Fruit fly (Drosophila melanogaster): Measurements from ENCODE around the gene CG42590.

Gene CG42590

dm6 chr3L:8063214-8064156 is 5.6 kb downstream of the CG42590 start, which contains the start of gene Sarm (continued):
- TF ChIP-seq CG2199 (GFP tag; IDR thresholded peaks at IDR 0.05) = 0 out of 3 replicates have a peak, but pooled peaks have one; percentile 48
- TF ChIP-seq CoRest (tag; optimal IDR thresholded peaks at IDR 0.05) = peak; percentile 75
- peak; percentile 85 for TF ChIP-seq nmo (GFP tag; optimal IDR thresholded peaks at IDR 0.05)
- no peak for TF ChIP-seq fd102C (GFP tag; optimal IDR thresholded peaks at IDR 0.05)
- peak; percentile 25 for TF ChIP-seq scrt (GFP tag; optimal IDR thresholded peaks at IDR 0.05)
- TF ChIP-seq grau (tag; optimal IDR thresholded peaks at IDR 0.05) = peak; percentile 58
- TF ChIP-seq NC2α (GFP tag; optimal IDR thresholded peaks at IDR 0.05) = no peak
- no peak for TF ChIP-seq CG17912 (GFP tag; optimal IDR thresholded peaks at IDR 0.05)
- no peak for TF ChIP-seq CG4730 (GFP tag; IDR thresholded peaks at IDR 0.05)
- peak; percentile 19; the same call in 1 of the 2 replicates for TF ChIP-seq amos (GFP tag; IDR thresholded peaks at IDR 0.05; ENCODE audit: partially characterized antibody)
- peak; percentile 30 for TF ChIP-seq Ssrp (tag; optimal IDR thresholded peaks at IDR 0.05)
- TF ChIP-seq Ravus (GFP tag; IDR thresholded peaks at IDR 0.05) = no peak
- TF ChIP-seq pros (GFP tag; optimal IDR thresholded peaks at IDR 0.05) = no peak
- peak; percentile 55 for TF ChIP-seq bcd (GFP tag; optimal IDR thresholded peaks at IDR 0.05)
- TF ChIP-seq CG1832 (GFP tag; optimal IDR thresholded peaks at IDR 0.05) = no peak
- no peak for TF ChIP-seq sc (optimal IDR thresholded peaks at IDR 0.05)
- peak; percentile 27 for TF ChIP-seq sc (GFP tag; optimal IDR thresholded peaks at IDR 0.05)
- TF ChIP-seq Bgb (GFP tag; IDR thresholded peaks at IDR 0.05; ENCODE audit: partially characterized antibody) = peak; percentile 33; the same call in 1 of the 2 replicates
- peak; percentile 93 for TF ChIP-seq Sry-β (GFP tag; optimal IDR thresholded peaks at IDR 0.05)
- TF ChIP-seq Dek (tag; optimal IDR thresholded peaks at IDR 0.05) = peak; percentile 56
- TF ChIP-seq CG4328 (GFP tag; optimal IDR thresholded peaks at IDR 0.05) = peak; percentile 37
- TF ChIP-seq nau (GFP tag; optimal IDR thresholded peaks at IDR 0.05) = peak; percentile 50
- TF ChIP-seq CG9817 (tag; optimal IDR thresholded peaks at IDR 0.05) = peak; percentile 27
- TF ChIP-seq CG13424 (tag; optimal IDR thresholded peaks at IDR 0.05) = peak; percentile 66
- peak; percentile 3 for TF ChIP-seq Chrac-16 (GFP tag; optimal IDR thresholded peaks at IDR 0.05)
- TF ChIP-seq twi (tag; optimal IDR thresholded peaks at IDR 0.05) = peak; percentile 20
- TF ChIP-seq Atf6 (GFP tag; IDR thresholded peaks at IDR 0.05) = peak; percentile 37; the same call in 1 of the 2 replicates
- TF ChIP-seq CG11085 (GFP tag; IDR thresholded peaks at IDR 0.05) = no peak
- TF ChIP-seq dysf (GFP tag; IDR thresholded peaks at IDR 0.05) = peak; percentile 53; the same call in 1 of the 3 replicates
- TF ChIP-seq CG31441 (GFP tag; IDR thresholded peaks at IDR 0.05) = peak; percentile 74
- peak; percentile 43 for TF ChIP-seq Hr3 (GFP tag; optimal IDR thresholded peaks at IDR 0.05)
- TF ChIP-seq ftz-f1 (GFP tag; optimal IDR thresholded peaks at IDR 0.05) = peak; percentile 61
- TF ChIP-seq CG8359 (GFP tag; optimal IDR thresholded peaks at IDR 0.05; ENCODE audit: borderline replicate concordance) = peak; percentile 44
- no peak for TF ChIP-seq CG9215 (GFP tag; IDR thresholded peaks at IDR 0.05)
- TF ChIP-seq HmgZ (tag; optimal IDR thresholded peaks at IDR 0.05) = peak; percentile 56
- TF ChIP-seq crp (GFP tag; optimal IDR thresholded peaks at IDR 0.05) = no peak
- peak; percentile 39 for TF ChIP-seq kni (GFP tag; optimal IDR thresholded peaks at IDR 0.05)
- peak; percentile 40 for TF ChIP-seq CG10274 (GFP tag; optimal IDR thresholded peaks at IDR 0.05)
- peak; percentile 34 for TF ChIP-seq CG15011 (GFP tag; optimal IDR thresholded peaks at IDR 0.05)
- no peak for TF ChIP-seq pita (GFP tag; optimal IDR thresholded peaks at IDR 0.05)
- 0 out of 2 replicates have a peak, but pooled peaks have one; percentile 4 for TF ChIP-seq slbo (GFP tag; IDR thresholded peaks at IDR 0.05)
- TF ChIP-seq pan (optimal IDR thresholded peaks at IDR 0.05) = no peak
- TF ChIP-seq pan (GFP tag; optimal IDR thresholded peaks at IDR 0.05 in 1 of 2, IDR thresholded peaks at IDR 0.05 in 1 of 2) = peak in 1 of 2 experiments; percentile 23
- TF ChIP-seq CG33557 (GFP tag; optimal IDR thresholded peaks at IDR 0.05) = no peak
- TF ChIP-seq CG15601 (tag; optimal IDR thresholded peaks at IDR 0.05) = peak; percentile 18
- peak; percentile 10 for TF ChIP-seq CG1602 (GFP tag; optimal IDR thresholded peaks at IDR 0.05)
- TF ChIP-seq abd-A (tag; optimal IDR thresholded peaks at IDR 0.05) = peak; percentile 13

Data from whole organism, embryonic.